Fruit fly (Drosophila melanogaster) whole organism, embryonic: ENCODE data around the gene PGAP2.

Experiments used
- Atf-2 ChIP-seq: fragments of 200-800 bp; sonication (Bioruptor generic); optimal IDR thresholded peaks from 2 replicates; lab custom pipeline; 2016; ENCODE audit warnings: missing biosample characterization, missing genetic modification characterization
- CG1024 ChIP-seq: fragments of 200-800 bp; sonication (Bioruptor generic); IDR thresholded peaks from 2 replicates; pipeline ENCODE4 v1.3.6; 2022; ENCODE audit warnings: missing biosample characterization, missing genetic modification characterization
- CG11093 ChIP-seq: fragments of 200-800 bp; sonication (Bioruptor generic); IDR thresholded peaks from 3 replicates; pipeline ENCODE4 v1.3.6; 2022; ENCODE audit warnings: missing biosample characterization, missing genetic modification characterization
- CG11696 ChIP-seq: fragments of 200-800 bp; sonication (Bioruptor generic); IDR thresholded peaks from 2 replicates; pipeline ENCODE4 v1.3.6; 2022; ENCODE audit warnings: missing biosample characterization, missing genetic modification characterization
- CG11723 ChIP-seq: fragments of 200-800 bp; sonication (Bioruptor generic); optimal IDR thresholded peaks from 2 replicates; lab custom pipeline; 2017; ENCODE audit warnings: missing biosample characterization, mild to moderate bottlenecking, missing genetic modification characterization
- CG14965 ChIP-seq: fragments of 200-800 bp; sonication (Bioruptor generic); optimal IDR thresholded peaks from 2 replicates; lab custom pipeline; 2016; ENCODE audit warnings: missing biosample characterization, missing genetic modification characterization, borderline replicate concordance
- CG15011 ChIP-seq: fragments of 200-800 bp; sonication (Bioruptor generic); optimal IDR thresholded peaks from 3 replicates; lab custom pipeline; 2018; ENCODE audit warnings: missing biosample characterization, mild to moderate bottlenecking, missing genetic modification characterization
- CG1603 ChIP-seq: fragments of 200-800 bp; sonication (Bioruptor generic); optimal IDR thresholded peaks from 2 replicates; lab custom pipeline; 2019; ENCODE audit warnings: missing biosample characterization, mild to moderate bottlenecking, missing genetic modification characterization, moderate library complexity
- CG1647 ChIP-seq: fragments of 200-800 bp; sonication (Bioruptor generic); optimal IDR thresholded peaks from 3 replicates; lab custom pipeline; 2016; ENCODE audit warnings: missing biosample characterization, missing genetic modification characterization
- CG16813 ChIP-seq: fragments of 200-800 bp; sonication (Bioruptor generic); IDR thresholded peaks from 3 replicates; pipeline ENCODE4 v1.3.6; 2022; ENCODE audit warnings: missing biosample characterization, missing genetic modification characterization; ENCODE audit not compliant: partially characterized antibody
- CG17359 ChIP-seq: fragments of 200-800 bp; sonication (Bioruptor generic); optimal IDR thresholded peaks from 3 replicates; lab custom pipeline; 2018; ENCODE audit warnings: missing biosample characterization, mild to moderate bottlenecking, missing genetic modification characterization, moderate library complexity
- CG17612 ChIP-seq: fragments of 200-800 bp; sonication (Bioruptor generic); IDR thresholded peaks from 2 replicates; pipeline ENCODE4 v1.3.6; 2022; ENCODE audit warnings: missing biosample characterization, missing genetic modification characterization
- CG1792 ChIP-seq: fragments of 200-800 bp; sonication (Bioruptor generic); optimal IDR thresholded peaks from 2 replicates; lab custom pipeline; 2016; ENCODE audit warnings: missing biosample characterization, missing genetic modification characterization
- CG18599 ChIP-seq: fragments of 200-800 bp; sonication (Bioruptor generic); optimal IDR thresholded peaks from 3 replicates; lab custom pipeline; 2017; ENCODE audit warnings: missing biosample characterization, missing genetic modification characterization, mild to moderate bottlenecking, moderate library complexity, missing genetic modification reagents
- CG33557 ChIP-seq: fragments of 200-800 bp; sonication (Bioruptor generic); optimal IDR thresholded peaks from 2 replicates; lab custom pipeline; 2019; ENCODE audit warnings: missing biosample characterization, mild to moderate bottlenecking, missing genetic modification characterization, moderate library complexity
- CG34224 ChIP-seq: fragments of 200-800 bp; sonication (Bioruptor generic); IDR thresholded peaks from 3 replicates; pipeline ENCODE4 v1.3.6; 2022; ENCODE audit warnings: missing biosample characterization, missing genetic modification characterization; ENCODE audit not compliant: partially characterized antibody
- CG34376 ChIP-seq: fragments of 200-800 bp; sonication (Bioruptor generic); optimal IDR thresholded peaks from 2 replicates; lab custom pipeline; 2018; ENCODE audit warnings: missing biosample characterization, mild to moderate bottlenecking, missing genetic modification characterization
- CG4360 ChIP-seq: fragments of 200-800 bp; sonication (Bioruptor generic); IDR thresholded peaks from 2 replicates; pipeline ENCODE4 v1.3.6; 2022; ENCODE audit warnings: missing biosample characterization, missing genetic modification characterization
- CG6765 ChIP-seq: fragments of 200-800 bp; sonication (Bioruptor generic); optimal IDR thresholded peaks from 3 replicates; lab custom pipeline; 2017; ENCODE audit warnings: missing biosample characterization, mild to moderate bottlenecking, missing genetic modification characterization
- CG8388 ChIP-seq: fragments of 200-800 bp; sonication (Bioruptor generic); optimal IDR thresholded peaks from 2 replicates; lab custom pipeline; 2019; ENCODE audit warnings: missing biosample characterization, mild to moderate bottlenecking, missing genetic modification characterization, moderate library complexity
- CG9817 ChIP-seq: fragments of 200-800 bp; sonication (Bioruptor generic); optimal IDR thresholded peaks from 2 replicates; lab custom pipeline; 2018; ENCODE audit warnings: missing biosample characterization, mild to moderate bottlenecking, missing genetic modification characterization, moderate library complexity
- Drgx ChIP-seq: fragments of 200-800 bp; sonication (Bioruptor generic); IDR thresholded peaks from 2 replicates; pipeline ENCODE4 v1.3.6; 2022; ENCODE audit warnings: missing biosample characterization, missing genetic modification characterization
- Fer1 ChIP-seq: fragments of 200-800 bp; sonication (Bioruptor generic); optimal IDR thresholded peaks from 2 replicates; lab custom pipeline; 2017; ENCODE audit warnings: missing biosample characterization, mild to moderate bottlenecking, missing genetic modification characterization
- Gug ChIP-seq: fragments of 200-800 bp; sonication (Bioruptor generic); IDR thresholded peaks from 4 replicates; pipeline ENCODE4 v1.3.6; 2022; ENCODE audit warnings: missing biosample characterization, missing genetic modification characterization
- Mrtf ChIP-seq: fragments of 200-800 bp; sonication (Bioruptor generic); IDR thresholded peaks from 3 replicates; pipeline ENCODE4 v1.3.6; 2022; ENCODE audit warnings: missing biosample characterization, missing genetic modification characterization
- NC2β ChIP-seq: fragments of 200-800 bp; sonication (Bioruptor generic); optimal IDR thresholded peaks from 2 replicates; lab custom pipeline; 2016; ENCODE audit warnings: missing biosample characterization, missing genetic modification characterization
- Neu2 ChIP-seq: fragments of 200-800 bp; sonication (Bioruptor generic); optimal IDR thresholded peaks from 3 replicates; lab custom pipeline; 2016; ENCODE audit warnings: missing biosample characterization, missing genetic modification characterization, borderline replicate concordance
- Oaz ChIP-seq: fragments of 200-800 bp; sonication (Bioruptor generic); IDR thresholded peaks from 2 replicates; pipeline ENCODE4 v1.3.6; 2022; ENCODE audit warnings: missing biosample characterization, missing genetic modification characterization
- Poxn ChIP-seq: fragments of 200-800 bp; sonication (Bioruptor generic); IDR thresholded peaks from 2 replicates; pipeline ENCODE4 v1.3.6; 2022; ENCODE audit warnings: missing biosample characterization, missing genetic modification characterization
- Sox102F ChIP-seq: fragments of 200-800 bp; sonication (Bioruptor generic); optimal IDR thresholded peaks from 2 replicates; lab custom pipeline; 2018; ENCODE audit warnings: missing biosample characterization, mild to moderate bottlenecking, missing genetic modification characterization, moderate library complexity
- Taf1 ChIP-seq: fragments of 200-800 bp; sonication (Bioruptor generic); IDR thresholded peaks from 2 replicates; pipeline ENCODE4 v1.3.6; 2022; ENCODE audit warnings: missing biosample characterization, missing genetic modification characterization
- YL-1 ChIP-seq: fragments of 200-800 bp; sonication (Bioruptor generic); optimal IDR thresholded peaks from 3 replicates; lab custom pipeline; 2017; ENCODE audit warnings: missing biosample characterization, mild to moderate bottlenecking, missing genetic modification characterization
- btn ChIP-seq: fragments of 200-800 bp; sonication (Bioruptor generic); optimal IDR thresholded peaks from 2 replicates; lab custom pipeline; 2016; ENCODE audit warnings: missing biosample characterization, missing genetic modification characterization
- caup ChIP-seq: fragments of 200-800 bp; sonication (Bioruptor generic); optimal IDR thresholded peaks from 3 replicates; lab custom pipeline; 2017; ENCODE audit warnings: missing biosample characterization, mild to moderate bottlenecking, missing genetic modification characterization, moderate library complexity; ENCODE audit not compliant: severe bottlenecking
- cg ChIP-seq: fragments of 200-800 bp; sonication (Bioruptor generic); optimal IDR thresholded peaks from 3 replicates; lab custom pipeline; 2019; ENCODE audit warnings: missing biosample characterization, mild to moderate bottlenecking, missing genetic modification characterization, moderate library complexity
- chinmo ChIP-seq: fragments of 200-800 bp; sonication (Bioruptor generic); IDR thresholded peaks from 4 replicates; pipeline ENCODE4 v1.3.6; 2022; ENCODE audit warnings: missing biosample characterization, missing genetic modification characterization; ENCODE audit not compliant: partially characterized antibody
- chn ChIP-seq: fragments of 200-800 bp; sonication (Bioruptor generic); optimal IDR thresholded peaks from 2 replicates; lab custom pipeline; 2016; ENCODE audit warnings: missing biosample characterization, missing genetic modification characterization
- danr ChIP-seq: fragments of 200-800 bp; sonication (Bioruptor generic); IDR thresholded peaks from 2 replicates; pipeline ENCODE4 v1.3.6; 2022; ENCODE audit warnings: missing biosample characterization, missing genetic modification characterization
- dati ChIP-seq: fragments of 200-800 bp; sonication (Bioruptor generic); IDR thresholded peaks from 2 replicates; pipeline ENCODE4 v1.3.6; 2022; ENCODE audit warnings: missing biosample characterization, missing genetic modification characterization
- disco-r ChIP-seq: fragments of 200-800 bp; sonication (Bioruptor generic); optimal IDR thresholded peaks from 2 replicates; lab custom pipeline; 2016; ENCODE audit warnings: missing biosample characterization, missing genetic modification characterization
- gcm ChIP-seq: fragments of 200-800 bp; sonication (Bioruptor generic); optimal IDR thresholded peaks from 2 replicates; lab custom pipeline; 2019; ENCODE audit warnings: missing biosample characterization, mild to moderate bottlenecking, missing genetic modification characterization, moderate library complexity
- h ChIP-seq: fragments of >200 bp; optimal IDR thresholded peaks from 2 replicates; lab custom pipeline; 2017
- her ChIP-seq: fragments of 200-800 bp; sonication (Bioruptor generic); optimal IDR thresholded peaks from 2 replicates; lab custom pipeline; 2016; ENCODE audit warnings: missing biosample characterization, missing genetic modification characterization
- jigr1 ChIP-seq: fragments of 200-800 bp; sonication (Bioruptor generic); IDR thresholded peaks from 3 replicates; pipeline ENCODE4 v1.3.6; 2022; ENCODE audit warnings: missing biosample characterization, missing genetic modification characterization
- nerfin-2 ChIP-seq: fragments of 200-800 bp; sonication (Bioruptor generic); IDR thresholded peaks from 2 replicates; pipeline ENCODE4 v1.3.6; 2022; ENCODE audit warnings: missing biosample characterization, missing genetic modification characterization; ENCODE audit not compliant: partially characterized antibody
- nom ChIP-seq: fragments of 200-800 bp; sonication (Bioruptor generic); optimal IDR thresholded peaks from 2 replicates; lab custom pipeline; 2017; ENCODE audit warnings: missing biosample characterization, missing genetic modification characterization, mild to moderate bottlenecking, moderate library complexity, missing genetic modification reagents
- pan ChIP-seq, 4 experiments: fragments of >200 bp in 3 of 4; fragments of 200-800 bp in 1 of 4; sonication (Bioruptor generic) in 1 of 4; optimal IDR thresholded peaks in 3 of 4; IDR thresholded peaks in 1 of 4; 2 replicates each; pipeline versions ENCODE4 v1.3.6 to Lab custom; 2017 to 2022; ENCODE audit warnings: missing biosample characterization in 2 of 4, missing genetic modification characterization in 2 of 4, mixed read lengths in 1 of 4
- pfk ChIP-seq: fragments of 200-800 bp; sonication (Bioruptor generic); optimal IDR thresholded peaks from 2 replicates; lab custom pipeline; 2018; ENCODE audit warnings: missing biosample characterization, mild to moderate bottlenecking, missing genetic modification characterization, moderate library complexity
- ro ChIP-seq: fragments of 200-800 bp; sonication (Bioruptor generic); IDR thresholded peaks from 2 replicates; pipeline ENCODE4 v1.3.6; 2022; ENCODE audit warnings: missing biosample characterization, missing genetic modification characterization
- schlank ChIP-seq: fragments of 200-800 bp; sonication (Bioruptor generic); optimal IDR thresholded peaks from 2 replicates; lab custom pipeline; 2018; ENCODE audit warnings: missing biosample characterization, mild to moderate bottlenecking, missing genetic modification characterization
- sob ChIP-seq: fragments of 200-800 bp; sonication (Bioruptor generic); IDR thresholded peaks from 2 replicates; pipeline ENCODE4 v1.3.6; 2022; ENCODE audit warnings: missing biosample characterization, missing genetic modification characterization

PGAP2 gene

DNA sequence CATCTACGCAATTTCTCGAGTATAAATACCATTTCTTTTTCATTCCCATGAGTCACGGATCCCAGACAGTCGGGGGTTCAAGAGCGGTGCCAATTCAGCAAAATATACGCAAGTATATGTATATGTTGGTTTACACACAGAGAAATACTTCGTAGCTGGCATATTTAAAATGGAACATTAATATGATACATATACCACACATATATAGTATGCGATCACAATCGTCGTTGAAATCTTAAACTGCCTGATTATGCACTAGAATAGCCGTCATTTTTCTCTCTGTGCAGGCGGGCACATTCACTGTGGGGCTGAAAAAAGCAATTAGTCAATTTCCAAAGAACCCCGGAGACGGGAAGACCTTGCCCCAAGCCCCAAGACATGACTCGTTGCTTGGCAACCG is 22.4 kb upstream of the PGAP2 start (continued):
- TF ChIP-seq CG11696 (GFP tag; lab: Robert Waterston, UW) (peak; percentile 68), CG17359 (tag; lab: Kevin White, UChicago) (peak; percentile 70), NC2β (GFP tag; lab: Kevin White, UChicago) (peak; percentile 50), her (GFP tag; lab: Kevin White, UChicago) (peak; percentile 10), Neu2 (GFP tag; lab: Kevin White, UChicago) (no peak), sob (GFP tag; lab: Robert Waterston, UW) (peak; percentile 88), CG15011 (peak; percentile 43), Taf1 (peak; percentile 71), Drgx (GFP tag; lab: Robert Waterston, UW) (peak; percentile 94), caup (peak; percentile 72), Oaz (peak; percentile 73), CG1647 (GFP tag; lab: Kevin White, UChicago) (peak; percentile 37), gcm (peak; percentile 30), jigr1 (GFP tag; lab: Robert Waterston, UW) (peak; percentile 35; the same call in 1 of the 3 replicates), schlank (tag; lab: Kevin White, UChicago) (peak; percentile 78), Mrtf (GFP tag; lab: Robert Waterston, UW) (peak; percentile 70; the same call in 1 of the 3 replicates), pfk (GFP tag; lab: Kevin White, UChicago) (no peak), YL-1 (GFP tag; lab: Kevin White, UChicago) (no peak), ro (GFP tag; lab: Robert Waterston, UW) (peak; percentile 39; the same call in 1 of the 2 replicates), Atf-2 (GFP tag; lab: Kevin White, UChicago) (peak; percentile 66), CG4360 (GFP tag; lab: Robert Waterston, UW) (no peak), h (lab: Kevin White, UChicago) (no peak), CG18599 (GFP tag; lab: Kevin White, UChicago) (peak; percentile 85), CG1024 (peak; percentile 76), Sox102F (GFP tag; lab: Kevin White, UChicago) (peak; percentile 77), Fer1 (peak; percentile 74), CG34376 (peak; percentile 55), dati (GFP tag; lab: Robert Waterston, UW) (peak; percentile 17; the same call in 1 of the 2 replicates), Gug (GFP tag; lab: Robert Waterston, UW) (peak; percentile 80), btn (no peak), CG14965 (GFP tag; lab: Kevin White, UChicago) (no peak), CG17612 (GFP tag; lab: Robert Waterston, UW) (peak; percentile 55; the same call in 1 of the 2 replicates), chinmo (0 out of 4 replicates have a peak, but pooled peaks have one; percentile 45), cg (no peak), danr (GFP tag; lab: Robert Waterston, UW) (peak; percentile 49; the same call in 1 of the 2 replicates), disco-r (peak; percentile 43), CG8388 (GFP tag; lab: Kevin White, UChicago) (peak; percentile 47), CG16813 (GFP tag; lab: Robert Waterston, UW) (no peak), nerfin-2 (no peak), CG11093 (GFP tag; lab: Robert Waterston, UW) (0 out of 3 replicates have a peak, but pooled peaks have one; percentile 43)

DNA sequence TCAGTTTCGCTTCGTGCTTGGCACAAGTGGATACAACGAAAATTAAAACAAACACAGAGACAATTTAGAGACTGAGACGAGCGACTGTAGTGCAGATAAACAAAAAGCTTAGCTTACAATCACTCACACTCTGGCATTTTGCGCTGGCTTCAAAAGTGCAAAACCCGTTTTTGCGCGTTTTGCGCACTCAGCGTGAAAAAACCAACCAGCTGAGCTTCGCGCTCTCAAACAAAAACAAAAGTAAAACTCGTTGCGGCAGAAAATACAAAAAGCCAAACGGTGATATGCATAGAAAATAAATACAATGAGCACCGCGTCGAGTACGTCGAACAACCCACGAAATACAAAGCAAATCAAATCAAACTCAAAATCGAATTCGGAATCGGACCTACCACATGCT is 21.4 kb upstream of the PGAP2 start:
- TF ChIP-seq CG34224 (GFP tag; lab: Robert Waterston, UW) = 0 out of 3 replicates have a peak, but pooled peaks have one; percentile 19
- TF ChIP-seq CG1792 = no peak
- TF ChIP-seq nom (GFP tag; lab: Kevin White, UChicago) = peak; percentile 38
- peak; percentile 3 for TF ChIP-seq cg
- TF ChIP-seq CG1603 (tag; lab: Kevin White, UChicago) = no peak
- TF ChIP-seq CG9817 (tag; lab: Kevin White, UChicago) = no peak
- TF ChIP-seq chinmo = peak; percentile 90; the same call in 2 of the 4 replicates
- TF ChIP-seq CG11723 (GFP tag; lab: Kevin White, UChicago) = no peak
- no peak for TF ChIP-seq Poxn (GFP tag; lab: Robert Waterston, UW)
- no peak for TF ChIP-seq chn (GFP tag; lab: Kevin White, UChicago)
- TF ChIP-seq CG33557 (GFP tag; lab: Kevin White, UChicago) = no peak
- TF ChIP-seq pan (optimal IDR thresholded peaks at IDR 0.05; lab: Kevin White, UChicago) = no peak
- peak in 1 of 2 experiments; percentile 27 for TF ChIP-seq pan (GFP tag; optimal IDR thresholded peaks at IDR 0.05 in 1 of 2, IDR thresholded peaks at IDR 0.05 in 1 of 2)
- peak; percentile 2 for TF ChIP-seq CG6765 (GFP tag; lab: Kevin White, UChicago)
- 0 out of 2 replicates have a peak, but pooled peaks have one; percentile 33 for TF ChIP-seq Drgx (GFP tag; lab: Robert Waterston, UW)
